Worm (Caenorhabditis elegans) whole organism, young adult: ENCODE results near the gene T09A12.8.
A peak's percentile ranks its signal among the peaks of the same experiment; 100 is the strongest.

Source experiments
- Y79H2A.3 ChIP-seq: fragments of 200-800 bp; sonication (Bioruptor generic); conservative IDR thresholded peaks from 2 replicates; pipeline ENCODE4 v1.3.6; 2022; ENCODE audit warnings: missing genetic modification reagents, missing genetic modification characterization, missing compliant biosample characterization
- dpl-1 ChIP-seq: fragments of 150-350 bp; optimal IDR thresholded peaks from 2 replicates; lab custom pipeline; 2014; ENCODE audit warnings: missing biosample characterization, missing genetic modification reagents, missing genetic modification characterization
- nhr-80 ChIP-seq: sonication (generic microtip); optimal IDR thresholded peaks from 2 replicates; lab custom pipeline; 2016; ENCODE audit warnings: missing genetic modification characterization, missing compliant biosample characterization

DNA sequence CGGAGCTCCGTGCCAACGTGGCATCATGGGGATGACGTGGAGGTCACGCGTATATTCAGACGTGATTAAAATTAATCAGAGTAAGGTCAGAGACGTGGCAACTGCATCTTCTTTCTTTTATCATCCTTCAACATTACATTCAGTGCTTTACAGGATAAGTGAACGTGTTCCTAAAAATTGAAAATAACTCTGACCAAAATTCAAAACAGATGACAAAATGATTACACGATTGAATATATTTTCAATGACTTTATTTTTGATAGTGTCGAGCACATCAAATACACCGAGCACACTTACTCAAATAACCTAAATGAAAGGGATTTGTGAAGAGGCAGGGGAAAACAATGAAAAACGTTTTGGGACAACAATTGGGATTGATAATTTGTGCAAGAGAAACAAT lies 42.9 kb upstream of the T09A12.8 start, which contains the start of gene K07H8.9:
- TF ChIP-seq Y79H2A.3 (GFP tag; lab: Robert Waterston, UW) (0 out of 2 replicates have a peak, but pooled peaks have one; percentile 8), nhr-80 (tag; lab: Kevin White, UChicago) (no peak), dpl-1 (GFP tag; lab: Kevin White, UChicago) (no peak)
